Fruit fly (Drosophila melanogaster) whole organism, embryonic: Measurements from ENCODE around the gene zuc.

Experiments used
- Bdp1 ChIP-seq: fragments of 200-800 bp; sonication (Bioruptor generic); optimal IDR thresholded peaks from 3 replicates; lab custom pipeline; 2016; ENCODE audit warnings: missing biosample characterization, missing genetic modification characterization
- BtbVII ChIP-seq: fragments of 200-800 bp; sonication (Bioruptor generic); optimal IDR thresholded peaks from 3 replicates; lab custom pipeline; 2017; ENCODE audit warnings: missing biosample characterization, mild to moderate bottlenecking, missing genetic modification characterization
- C15 ChIP-seq: fragments of 200-800 bp; sonication (Bioruptor generic); IDR thresholded peaks from 3 replicates; pipeline ENCODE4 v1.3.6; 2022; ENCODE audit warnings: missing biosample characterization, missing genetic modification characterization
- CG10959 ChIP-seq: fragments of 200-800 bp; sonication (Bioruptor generic); IDR thresholded peaks from 2 replicates; pipeline ENCODE4 v1.3.6; 2022; ENCODE audit warnings: missing biosample characterization, missing genetic modification characterization
- CG10979 ChIP-seq: fragments of 200-800 bp; sonication (Bioruptor generic); optimal IDR thresholded peaks from 2 replicates; lab custom pipeline; 2018; ENCODE audit warnings: missing biosample characterization, mild to moderate bottlenecking, missing genetic modification characterization, moderate library complexity
- CG11247 ChIP-seq: fragments of 200-800 bp; sonication (Bioruptor generic); IDR thresholded peaks from 2 replicates; pipeline ENCODE4 v1.3.6; 2022; ENCODE audit warnings: missing biosample characterization, missing genetic modification characterization
- CG13775 ChIP-seq: fragments of 200-800 bp; sonication (Bioruptor generic); optimal IDR thresholded peaks from 3 replicates; lab custom pipeline; 2017; ENCODE audit warnings: missing biosample characterization, mild to moderate bottlenecking, missing genetic modification characterization
- CG15269 ChIP-seq: fragments of 200-800 bp; sonication (Bioruptor generic); optimal IDR thresholded peaks from 2 replicates; lab custom pipeline; 2018; ENCODE audit warnings: missing biosample characterization, mild to moderate bottlenecking, missing genetic modification characterization, moderate library complexity
- CG15479 ChIP-seq: fragments of 200-800 bp; sonication (Bioruptor generic); optimal IDR thresholded peaks from 3 replicates; lab custom pipeline; 2019; ENCODE audit warnings: missing biosample characterization, mild to moderate bottlenecking, missing genetic modification characterization, moderate library complexity
- CG17186 ChIP-seq: fragments of 200-800 bp; sonication (Bioruptor generic); optimal IDR thresholded peaks from 3 replicates; lab custom pipeline; 2017; ENCODE audit warnings: missing biosample characterization, missing genetic modification reagents, missing genetic modification characterization
- CG17361 ChIP-seq: fragments of 200-800 bp; sonication (Bioruptor generic); IDR thresholded peaks from 3 replicates; pipeline ENCODE4 v1.3.6; 2022; ENCODE audit warnings: missing biosample characterization, missing genetic modification characterization
- CG1832 ChIP-seq: fragments of 200-800 bp; sonication (Bioruptor generic); optimal IDR thresholded peaks from 2 replicates; lab custom pipeline; 2017; ENCODE audit warnings: missing biosample characterization, mild to moderate bottlenecking, missing genetic modification characterization, inconsistent platforms
- CG2712 ChIP-seq: fragments of 200-800 bp; optimal IDR thresholded peaks from 3 replicates; lab custom pipeline; 2019; ENCODE audit warnings: missing biosample characterization, mild to moderate bottlenecking, missing genetic modification characterization, moderate library complexity
- CG2875 ChIP-seq: fragments of 200-800 bp; sonication (Bioruptor generic); optimal IDR thresholded peaks from 2 replicates; lab custom pipeline; 2017; ENCODE audit warnings: missing biosample characterization, mild to moderate bottlenecking, missing genetic modification characterization, missing genetic modification reagents
- CG3847 ChIP-seq: fragments of 200-800 bp; sonication (Bioruptor generic); IDR thresholded peaks from 2 replicates; pipeline ENCODE4 v1.3.6; 2022; ENCODE audit warnings: missing biosample characterization, missing genetic modification characterization
- CG42726 ChIP-seq: fragments of 200-800 bp; sonication (Bioruptor generic); IDR thresholded peaks from 2 replicates; pipeline ENCODE4 v1.3.6; 2022; ENCODE audit warnings: missing biosample characterization, missing genetic modification characterization; ENCODE audit not compliant: partially characterized antibody
- CG4820 ChIP-seq: fragments of 200-800 bp; sonication (Bioruptor generic); optimal IDR thresholded peaks from 3 replicates; lab custom pipeline; 2016; ENCODE audit warnings: missing biosample characterization, missing genetic modification characterization
- CG6175 ChIP-seq: fragments of 200-800 bp; sonication (Bioruptor generic); IDR thresholded peaks from 3 replicates; pipeline ENCODE4 v1.3.6; 2022; ENCODE audit warnings: missing biosample characterization, missing genetic modification characterization
- CG6791 ChIP-seq: fragments of 200-800 bp; sonication (Bioruptor generic); IDR thresholded peaks from 3 replicates; pipeline ENCODE4 v1.3.6; 2022; ENCODE audit warnings: missing biosample characterization, missing genetic modification characterization; ENCODE audit not compliant: partially characterized antibody
- CG6854 ChIP-seq: fragments of 200-800 bp; sonication (Bioruptor generic); optimal IDR thresholded peaks from 3 replicates; lab custom pipeline; 2017; ENCODE audit warnings: missing biosample characterization, mild to moderate bottlenecking, missing genetic modification characterization
- CrebB ChIP-seq: fragments of 200-800 bp; sonication (Bioruptor generic); optimal IDR thresholded peaks from 3 replicates; lab custom pipeline; 2018; ENCODE audit warnings: missing biosample characterization, mild to moderate bottlenecking, missing genetic modification characterization
- Dp ChIP-seq: fragments of 200-800 bp; sonication (Bioruptor generic); optimal IDR thresholded peaks from 2 replicates; lab custom pipeline; 2018; ENCODE audit warnings: missing biosample characterization, mild to moderate bottlenecking, missing genetic modification characterization, moderate library complexity
- Elba2 ChIP-seq: fragments of 200-800 bp; sonication (Bioruptor generic); optimal IDR thresholded peaks from 3 replicates; lab custom pipeline; 2016; ENCODE audit warnings: missing biosample characterization, missing genetic modification characterization
- HLH4C ChIP-seq: fragments of 200-800 bp; sonication (Bioruptor generic); IDR thresholded peaks from 3 replicates; pipeline ENCODE4 v1.3.6; 2022; ENCODE audit warnings: missing biosample characterization, missing genetic modification characterization; ENCODE audit not compliant: partially characterized antibody
- Hand ChIP-seq: fragments of 200-800 bp; sonication (Bioruptor generic); optimal IDR thresholded peaks from 2 replicates; lab custom pipeline; 2017; ENCODE audit warnings: mild to moderate bottlenecking, missing biosample characterization, missing genetic modification reagents, missing genetic modification characterization
- Hmr ChIP-seq: fragments of 200-800 bp; sonication (Bioruptor generic); optimal IDR thresholded peaks from 3 replicates; lab custom pipeline; 2017; ENCODE audit warnings: mild to moderate bottlenecking, missing biosample characterization, missing genetic modification reagents, missing genetic modification characterization
- Hr39 ChIP-seq: fragments of >200 bp; optimal IDR thresholded peaks from 2 replicates; lab custom pipeline; 2017
- Jarid2 ChIP-seq: fragments of 200-800 bp; sonication (Bioruptor generic); optimal IDR thresholded peaks from 3 replicates; lab custom pipeline; 2017; ENCODE audit warnings: mild to moderate bottlenecking, missing biosample characterization, missing genetic modification reagents, missing genetic modification characterization
- Med ChIP-seq: fragments of 200-800 bp; sonication (Bioruptor generic); peaks from one replicate; lab custom pipeline; 2016; ENCODE audit warnings: missing biosample characterization, missing genetic modification characterization, mild to moderate bottlenecking, inconsistent platforms, moderate library complexity
- Rx ChIP-seq: fragments of 200-800 bp; sonication (Bioruptor generic); IDR thresholded peaks from 2 replicates; pipeline ENCODE4 v1.3.6; 2022; ENCODE audit warnings: missing biosample characterization, missing genetic modification characterization
- Sry-β ChIP-seq: fragments of 200-800 bp; sonication (Bioruptor generic); optimal IDR thresholded peaks from 2 replicates; lab custom pipeline; 2018; ENCODE audit warnings: missing biosample characterization, mild to moderate bottlenecking, missing genetic modification characterization, moderate library complexity
- ab ChIP-seq: fragments of 200-800 bp; sonication (Bioruptor generic); optimal IDR thresholded peaks from 2 replicates; lab custom pipeline; 2016; ENCODE audit warnings: missing biosample characterization, missing genetic modification characterization
- ap ChIP-seq: fragments of 200-800 bp; sonication (Bioruptor generic); IDR thresholded peaks from 2 replicates; pipeline ENCODE4 v1.3.6; 2022; ENCODE audit warnings: missing biosample characterization, missing genetic modification characterization
- ase ChIP-seq: fragments of 200-800 bp; sonication (Bioruptor generic); IDR thresholded peaks from 3 replicates; pipeline ENCODE4 v1.3.6; 2022; ENCODE audit warnings: missing biosample characterization, missing genetic modification characterization
- eve ChIP-seq, 2 experiments: fragments of >200 bp; optimal IDR thresholded peaks; 2 replicates each; lab custom pipeline; 2017; ENCODE audit warnings: missing biosample characterization in 2 of 2, missing genetic modification characterization in 2 of 2
- eyg ChIP-seq: fragments of 200-800 bp; sonication (Bioruptor generic); optimal IDR thresholded peaks from 3 replicates; lab custom pipeline; 2016; ENCODE audit warnings: missing biosample characterization, missing genetic modification characterization
- fd64A ChIP-seq: fragments of 200-800 bp; sonication (Bioruptor generic); optimal IDR thresholded peaks from 3 replicates; lab custom pipeline; 2018; ENCODE audit warnings: missing biosample characterization, mild to moderate bottlenecking, missing genetic modification characterization
- ftz-f1 ChIP-seq: fragments of 200-800 bp; sonication (Bioruptor generic); optimal IDR thresholded peaks from 2 replicates; lab custom pipeline; 2016; ENCODE audit warnings: missing biosample characterization, missing genetic modification characterization
- ham ChIP-seq: fragments of 200-800 bp; sonication (Bioruptor generic); IDR thresholded peaks from 2 replicates; pipeline ENCODE4 v1.3.6; 2022; ENCODE audit warnings: missing biosample characterization, missing genetic modification characterization
- hbn ChIP-seq: fragments of 200-800 bp; sonication (Bioruptor generic); IDR thresholded peaks from 2 replicates; pipeline ENCODE4 v1.3.6; 2022; ENCODE audit warnings: missing biosample characterization, missing genetic modification characterization; ENCODE audit not compliant: partially characterized antibody
- knrl ChIP-seq: fragments of 200-800 bp; sonication (Bioruptor generic); IDR thresholded peaks from 3 replicates; pipeline ENCODE4 v1.3.6; 2022; ENCODE audit warnings: missing biosample characterization, missing genetic modification characterization; ENCODE audit not compliant: partially characterized antibody
- lbe ChIP-seq: fragments of 200-800 bp; sonication (Bioruptor generic); optimal IDR thresholded peaks from 2 replicates; lab custom pipeline; 2016; ENCODE audit warnings: missing biosample characterization, mild to moderate bottlenecking, missing genetic modification characterization
- nau ChIP-seq: fragments of 200-800 bp; sonication (Bioruptor generic); optimal IDR thresholded peaks from 3 replicates; lab custom pipeline; 2017; ENCODE audit warnings: missing biosample characterization, mild to moderate bottlenecking, missing genetic modification characterization, missing genetic modification reagents
- sd ChIP-seq: fragments of 200-800 bp; sonication (Bioruptor generic); optimal IDR thresholded peaks from 3 replicates; lab custom pipeline; 2018; ENCODE audit warnings: missing biosample characterization, mild to moderate bottlenecking, missing genetic modification characterization, moderate library complexity
- slbo ChIP-seq: fragments of 200-800 bp; sonication (Bioruptor generic); IDR thresholded peaks from 2 replicates; pipeline ENCODE4 v1.3.6; 2022; ENCODE audit warnings: missing biosample characterization, missing genetic modification characterization
- so ChIP-seq: fragments of 200-800 bp; sonication (Bioruptor generic); IDR thresholded peaks from 3 replicates; pipeline ENCODE4 v1.3.6; 2022; ENCODE audit warnings: missing biosample characterization, missing genetic modification characterization
- tgo ChIP-seq: fragments of 200-800 bp; sonication (Bioruptor generic); IDR thresholded peaks from 3 replicates; pipeline ENCODE4 v1.3.6; 2022; ENCODE audit warnings: missing biosample characterization, missing genetic modification characterization
- toy ChIP-seq: fragments of 200-800 bp; sonication (Bioruptor generic); IDR thresholded peaks from 2 replicates; pipeline ENCODE4 v1.3.6; 2022; ENCODE audit warnings: missing biosample characterization, missing genetic modification characterization
- twi ChIP-seq: fragments of 200-800 bp; optimal IDR thresholded peaks from 2 replicates; lab custom pipeline; 2019; ENCODE audit warnings: missing biosample characterization, mild to moderate bottlenecking, missing genetic modification characterization, moderate library complexity
- yki ChIP-seq: fragments of >200 bp; optimal IDR thresholded peaks from 3 replicates; lab custom pipeline; 2018

zuc gene

dm6 chr2L:12010100-12010876 lies 20.6 kb upstream of the zuc start (continued):
- TF ChIP-seq CG10979 (no peak), BtbVII (GFP tag; lab: Kevin White, UChicago) (peak; percentile 11), CG15479 (GFP tag; lab: Kevin White, UChicago) (peak; percentile 99), Bdp1 (GFP tag; lab: Kevin White, UChicago) (no peak), CG10959 (GFP tag; lab: Robert Waterston, UW) (no peak), tgo (GFP tag; lab: Robert Waterston, UW) (no peak), CG2875 (GFP tag; lab: Kevin White, UChicago) (no peak), yki (lab: Kevin White, UChicago) (no peak), eyg (GFP tag; lab: Kevin White, UChicago) (no peak), CG17186 (GFP tag; lab: Kevin White, UChicago) (no peak), CG2712 (tag; lab: Kevin White, UChicago) (peak; percentile 2), C15 (GFP tag; lab: Robert Waterston, UW) (no peak), HLH4C (GFP tag; lab: Robert Waterston, UW) (no peak), Elba2 (GFP tag; lab: Kevin White, UChicago) (peak; percentile 100), ap (GFP tag; lab: Robert Waterston, UW) (no peak), toy (no peak), Hr39 (lab: Kevin White, UChicago) (no peak), Dp (GFP tag; lab: Kevin White, UChicago) (no peak), CG15269 (no peak), CG13775 (no peak), fd64A (GFP tag; lab: Kevin White, UChicago) (peak; percentile 55), eve (GFP tag; optimal IDR thresholded peaks at IDR 0.05; lab: Kevin White, UChicago) (no peak), CG11247 (GFP tag; lab: Robert Waterston, UW) (no peak), CrebB (tag; lab: Kevin White, UChicago) (no peak), twi (tag; lab: Kevin White, UChicago) (peak; percentile 86), sd (tag; lab: Kevin White, UChicago) (no peak), ftz-f1 (peak; percentile 97), hbn (no peak), CG42726 (no peak), slbo (GFP tag; lab: Robert Waterston, UW) (no peak), ase (no peak), CG6791 (GFP tag; lab: Robert Waterston, UW) (no peak), CG6854 (no peak), CG1832 (GFP tag; lab: Kevin White, UChicago) (peak; percentile 90), Jarid2 (GFP tag; lab: Kevin White, UChicago) (no peak), Hmr (GFP tag; lab: Kevin White, UChicago) (peak; percentile 84), ham (GFP tag; lab: Robert Waterston, UW) (no peak), nau (GFP tag; lab: Kevin White, UChicago) (peak; percentile 18), CG3847 (GFP tag; lab: Robert Waterston, UW) (no peak), CG6175 (GFP tag; lab: Robert Waterston, UW) (no peak), Hand (GFP tag; lab: Kevin White, UChicago) (peak; percentile 17), CG17361 (GFP tag; lab: Robert Waterston, UW) (no peak), so (GFP tag; lab: Robert Waterston, UW) (no peak), Rx (no peak), lbe (GFP tag; lab: Kevin White, UChicago) (peak; percentile 47), Med (GFP tag; lab: Kevin White, UChicago) (peak; percentile 94), knrl (no peak), ab (GFP tag; lab: Kevin White, UChicago) (peak; percentile 84), Sry-β (GFP tag; lab: Kevin White, UChicago) (peak; percentile 36), CG4820 (GFP tag; lab: Kevin White, UChicago) (no peak)
